Fruit fly (Drosophila melanogaster): ENCODE results near the gene CG16704.

The CG16704 gene

DNA sequence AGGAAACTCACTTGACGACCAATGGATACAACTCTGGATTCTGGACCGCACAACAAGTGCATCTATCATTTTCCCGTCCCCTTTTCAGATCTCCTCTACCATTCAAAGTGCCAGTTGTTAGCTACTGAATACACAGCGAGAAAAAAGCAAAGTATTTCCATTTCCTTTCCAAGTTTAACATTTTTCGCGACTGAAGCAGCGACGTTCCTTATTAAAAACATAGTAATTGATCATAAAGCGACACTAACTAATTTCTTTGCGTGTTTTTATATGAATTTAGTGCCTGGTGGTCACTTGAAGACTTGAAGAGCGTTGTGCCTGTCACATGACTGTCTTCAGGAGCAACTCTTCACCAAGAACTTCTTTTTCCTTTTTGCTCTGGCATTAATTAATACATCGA is 47.0 kb downstream of the CG16704 start:
- TF ChIP-seq CG1792 (GFP tag; optimal IDR thresholded peaks at IDR 0.05), result no peak
- no peak for TF ChIP-seq CG6689 (GFP tag; IDR thresholded peaks at IDR 0.05)
- TF ChIP-seq Hey (tag; optimal IDR thresholded peaks at IDR 0.05), result no peak
- no peak for TF ChIP-seq dm (GFP tag; optimal IDR thresholded peaks at IDR 0.05)
- no peak for TF ChIP-seq CG7271 (tag; optimal IDR thresholded peaks at IDR 0.05)
- no peak for TF ChIP-seq C15 (GFP tag; IDR thresholded peaks at IDR 0.05)
- no peak for TF ChIP-seq Abd-B (GFP tag; optimal IDR thresholded peaks at IDR 0.05)
- no peak for TF ChIP-seq caup (GFP tag; optimal IDR thresholded peaks at IDR 0.05; ENCODE audit: severe bottlenecking)
- no peak for TF ChIP-seq CG9609 (GFP tag; optimal IDR thresholded peaks at IDR 0.05)
- no peak for TF ChIP-seq CG3726 (GFP tag; IDR thresholded peaks at IDR 0.05)
- TF ChIP-seq corto (GFP tag; optimal IDR thresholded peaks at IDR 0.05), result no peak
- no peak for TF ChIP-seq gt (GFP tag; IDR thresholded peaks at IDR 0.05)
- no peak for TF ChIP-seq crc (GFP tag; optimal IDR thresholded peaks at IDR 0.05)
- TF ChIP-seq Sox100B (GFP tag; optimal IDR thresholded peaks at IDR 0.05), result no peak
- TF ChIP-seq Mrtf (GFP tag; IDR thresholded peaks at IDR 0.05), result no peak
- TF ChIP-seq Blimp-1 (GFP tag; optimal IDR thresholded peaks at IDR 0.05), result no peak
- TF ChIP-seq CG31441 (GFP tag; IDR thresholded peaks at IDR 0.05), result no peak

DNA sequence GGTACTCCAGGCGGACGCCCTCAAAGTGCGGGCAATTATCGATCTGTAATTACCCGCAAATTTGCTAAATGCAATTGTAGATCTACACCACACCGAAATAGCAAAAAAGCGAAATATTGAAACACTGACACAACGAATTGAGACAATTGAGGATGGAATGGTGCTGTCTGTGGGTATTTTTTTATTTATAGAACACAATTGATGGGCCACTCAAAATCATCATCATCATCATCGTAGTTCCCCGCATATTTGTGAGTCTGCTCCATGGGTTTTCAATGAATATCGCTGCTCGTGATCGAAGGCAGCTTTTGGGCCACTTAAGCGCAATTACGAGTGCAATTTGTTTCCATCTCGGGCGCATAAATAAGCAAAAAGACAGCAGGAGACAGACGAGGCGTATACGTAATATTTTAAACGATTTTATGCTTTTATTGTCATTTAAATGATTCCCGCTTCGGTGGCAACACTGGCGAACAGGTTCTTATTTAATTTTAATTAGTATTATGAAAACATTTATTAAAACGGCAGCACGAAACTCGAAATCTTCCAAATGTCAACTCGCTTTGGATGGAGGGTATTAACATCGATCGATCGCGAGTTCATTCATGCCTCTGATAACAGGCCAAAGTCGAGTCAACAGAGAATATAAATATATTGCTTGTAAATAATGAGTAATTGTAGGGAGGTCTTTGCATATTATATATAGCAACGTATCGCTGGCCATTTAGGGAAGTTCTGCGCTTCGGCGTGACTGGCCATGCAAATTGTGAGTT is 50.1 kb downstream of the CG16704 start:
- TF ChIP-seq chinmo (GFP tag; IDR thresholded peaks at IDR 0.05; ENCODE audit: partially characterized antibody) (0 out of 4 replicates have a peak, but pooled peaks have one; percentile 51), Med (GFP tag) (peak; percentile 34), shn (GFP tag; optimal IDR thresholded peaks at IDR 0.05) (no peak), CG8281 (tag; optimal IDR thresholded peaks at IDR 0.05) (peak; percentile 71)

All from whole organism, embryonic.